Worm (Caenorhabditis elegans) whole organism, mixed stage, embryonic: Measurements from ENCODE around the gene Y39A1A.27.

Source experiments
- ceh-83 ChIP-seq: fragments of 200-800 bp; sonication (Bioruptor generic); optimal IDR thresholded peaks from 2 replicates; lab custom pipeline; 2018; ENCODE audit warnings: mild to moderate bottlenecking, missing genetic modification characterization, missing compliant biosample characterization
- elt-1 ChIP-seq: sonication (generic microtip); optimal IDR thresholded peaks from 2 replicates; lab custom pipeline; 2017; ENCODE audit warnings: missing genetic modification characterization, mild to moderate bottlenecking, missing compliant biosample characterization, antibody characterized with exemption, moderate library complexity, borderline replicate concordance; ENCODE audit not compliant: insufficient read depth
- flh-1 ChIP-seq: fragments of 200-800 bp; sonication (Bioruptor generic); optimal IDR thresholded peaks from 2 replicates; lab custom pipeline; 2018; ENCODE audit warnings: mild to moderate bottlenecking, missing genetic modification characterization, moderate library complexity, missing compliant biosample characterization
- lin-13 ChIP-seq: fragments of 150-350 bp; optimal IDR thresholded peaks from 2 replicates; lab custom pipeline; 2014; ENCODE audit warnings: missing biosample characterization, missing genetic modification characterization
- lin-32 ChIP-seq: fragments of 200-800 bp; sonication (Bioruptor generic); optimal IDR thresholded peaks from 2 replicates; lab custom pipeline; 2018; ENCODE audit warnings: mild to moderate bottlenecking, missing genetic modification characterization, missing compliant biosample characterization
- mab-5 ChIP-seq: fragments of 150-350 bp; optimal IDR thresholded peaks from 2 replicates; lab custom pipeline; 2014; ENCODE audit warnings: missing biosample characterization, missing genetic modification characterization
- nhr-237 ChIP-seq: fragments of 150-350 bp; optimal IDR thresholded peaks from 2 replicates; lab custom pipeline; 2014; ENCODE audit warnings: missing biosample characterization, missing genetic modification characterization
- unc-39 ChIP-seq: fragments of 150-350 bp; optimal IDR thresholded peaks from 2 replicates; lab custom pipeline; 2014; ENCODE audit warnings: missing biosample characterization, missing genetic modification characterization
- unc-62 ChIP-seq: fragments of 150-350 bp; optimal IDR thresholded peaks from 2 replicates; lab custom pipeline; 2014; ENCODE audit warnings: missing biosample characterization, missing genetic modification reagents, missing genetic modification characterization

DNA sequence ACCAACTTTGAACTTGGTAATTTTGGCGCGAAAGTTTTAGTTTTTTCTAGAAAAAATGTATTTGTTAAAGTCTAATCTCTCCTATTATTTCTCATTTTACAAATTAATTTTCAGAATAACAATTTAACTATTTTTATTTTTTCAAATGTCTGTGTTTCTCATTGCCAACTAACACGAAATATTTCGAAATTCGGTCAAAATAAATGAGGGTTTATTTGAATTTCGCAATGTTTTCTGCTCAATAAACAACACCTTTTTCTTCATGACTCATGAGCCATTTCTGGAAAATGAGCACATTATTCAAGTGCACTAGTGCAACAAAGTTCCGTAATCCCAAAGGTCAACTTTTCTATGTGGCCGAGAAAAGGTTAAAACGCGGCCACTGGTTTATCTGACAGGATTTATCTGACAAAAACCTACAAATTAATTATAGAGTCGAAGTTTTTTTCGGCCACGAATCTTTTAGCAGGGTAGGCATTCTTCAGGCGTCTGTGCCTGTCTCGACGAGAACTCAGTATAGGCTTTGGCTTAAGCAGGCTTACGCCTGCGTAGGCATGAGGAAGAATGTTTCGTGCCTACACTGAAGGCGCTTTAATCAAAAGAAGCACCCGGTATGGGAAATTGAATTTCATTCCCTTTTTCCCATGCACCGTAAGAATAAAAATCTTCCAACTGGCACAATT, at the start of gene Y39A1A.27:
- no peak for TF ChIP-seq lin-32 (GFP tag; lab: Kevin White, UChicago)
- TF ChIP-seq nhr-237 (tag; lab: Kevin White, UChicago) = no peak
- no peak for TF ChIP-seq mab-5 (tag; lab: Kevin White, UChicago)
- TF ChIP-seq unc-39 (tag; lab: Kevin White, UChicago) = no peak
- TF ChIP-seq flh-1 (GFP tag; lab: Kevin White, UChicago) = no peak
- TF ChIP-seq unc-62 (GFP tag; lab: Kevin White, UChicago) = no peak
- TF ChIP-seq ceh-83 (GFP tag; lab: Kevin White, UChicago) = no peak
- no peak for TF ChIP-seq lin-13 (tag; lab: Kevin White, UChicago)
- no peak for TF ChIP-seq elt-1 (tag; lab: Kevin White, UChicago)
